Fruit fly (Drosophila melanogaster): Measurements from ENCODE around the gene Ire1.

The Ire1 gene

DNA sequence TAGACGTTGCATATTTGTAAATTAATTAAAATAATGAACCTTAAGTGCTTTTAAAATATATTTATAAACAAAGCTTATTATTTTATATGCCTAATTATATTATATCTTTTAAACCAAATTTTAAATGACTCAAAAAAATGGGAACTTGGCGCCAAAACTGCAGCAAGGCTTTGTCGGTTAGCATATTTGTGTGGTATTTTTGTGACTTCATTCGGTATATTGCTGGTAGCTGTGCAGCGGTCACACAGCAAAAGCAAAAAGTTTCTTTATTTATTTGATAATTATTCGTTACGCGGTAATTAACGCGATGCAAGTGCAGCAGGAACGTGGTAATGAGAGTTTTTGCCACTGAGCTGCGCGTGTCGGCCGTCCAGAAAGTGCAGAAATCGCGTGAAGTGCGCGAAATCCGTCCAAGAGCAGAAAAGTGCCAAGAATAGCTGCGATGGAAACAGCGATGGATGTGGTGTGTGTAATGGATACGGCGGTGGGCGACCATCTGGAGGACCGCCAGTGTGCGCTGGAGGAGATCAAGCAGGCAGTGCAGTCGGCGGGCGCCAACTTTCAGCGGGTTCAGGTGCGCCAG, 18.5 kb upstream of the Ire1 start, which contains the start of gene Ask1:
Ask1 (plus strand) TSS at position 250 of the 583 bp plus-strand sequence.
- TF ChIP-seq CG12768 (GFP tag; optimal IDR thresholded peaks at IDR 0.05) (no peak), bab1 (GFP tag; optimal IDR thresholded peaks at IDR 0.05) (peak; percentile 39)

DNA sequence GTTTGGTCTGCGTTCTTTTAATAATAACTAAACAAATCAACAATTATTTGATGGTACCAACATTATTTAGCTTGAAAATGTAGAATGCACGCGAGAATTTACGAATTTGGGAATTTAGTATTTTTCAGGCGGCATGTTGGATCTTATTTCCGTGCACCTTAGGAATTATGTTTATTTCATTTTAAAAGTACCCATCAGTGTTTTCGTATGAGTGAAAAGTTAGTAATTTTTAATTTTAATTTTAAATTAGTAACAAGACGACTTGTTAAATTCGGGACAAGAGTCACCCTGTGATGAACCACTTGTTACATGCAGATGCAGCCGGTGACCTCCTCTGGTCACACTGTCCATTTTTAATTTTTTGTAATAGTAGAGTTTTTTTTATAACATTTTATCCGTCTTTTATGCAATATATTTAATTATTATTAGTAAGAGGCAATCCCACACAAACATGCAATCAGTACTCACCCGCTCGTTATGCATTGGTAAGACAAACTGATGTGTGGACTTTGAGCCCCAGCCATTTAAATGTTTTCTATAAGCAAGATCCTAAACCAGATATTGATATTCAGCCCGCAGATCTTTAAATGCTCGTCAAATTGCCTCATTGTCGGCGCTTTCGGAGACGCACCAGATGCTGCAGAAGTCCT, 16.5 kb upstream of the Ire1 start, which contains the start of the genes CG17186 and Arc42:
CG17186 (minus strand) TSS at position 88 of the 650 bp plus-strand sequence.
Arc42 (plus strand) TSS at position 311 of the 650 bp plus-strand sequence.
- TF ChIP-seq ovo (GFP tag; optimal IDR thresholded peaks at IDR 0.05) (no peak), CG7045 (GFP tag; optimal IDR thresholded peaks at IDR 0.05) (no peak), CG1620 (GFP tag; optimal IDR thresholded peaks at IDR 0.05) (peak; percentile 29), pad (GFP tag; optimal IDR thresholded peaks at IDR 0.05) (peak; percentile 6), bab1 (GFP tag; optimal IDR thresholded peaks at IDR 0.05) (peak; percentile 62), CG12768 (GFP tag; optimal IDR thresholded peaks at IDR 0.05) (peak; percentile 66), CG11617 (GFP tag; optimal IDR thresholded peaks at IDR 0.05) (peak; percentile 28), Crg-1 (GFP tag; optimal IDR thresholded peaks at IDR 0.05) (peak; percentile 20), toe (GFP tag; optimal IDR thresholded peaks at IDR 0.05) (no peak), CG14711 (tag; optimal IDR thresholded peaks at IDR 0.05) (peak; percentile 33), Mnt (GFP tag; optimal IDR thresholded peaks at IDR 0.05) (peak; percentile 63), kay (GFP tag; ENCODE audit: borderline replicate concordance) (no peak)

- TF ChIP-seq toe (GFP tag; optimal IDR thresholded peaks at IDR 0.05) (no peak), cic (GFP tag; optimal IDR thresholded peaks at IDR 0.05) (peak; percentile 61), Hr96 (GFP tag; optimal IDR thresholded peaks at IDR 0.05) (peak; percentile 30), pad (GFP tag; optimal IDR thresholded peaks at IDR 0.05) (peak; percentile 42), CG5204 (GFP tag; optimal IDR thresholded peaks at IDR 0.05) (no peak), CG14711 (tag; optimal IDR thresholded peaks at IDR 0.05) (no peak), CG33017 (tag; optimal IDR thresholded peaks at IDR 0.05) (no peak), CG7045 (GFP tag; optimal IDR thresholded peaks at IDR 0.05) (no peak), CG1620 (GFP tag; optimal IDR thresholded peaks at IDR 0.05) (no peak), Clk (GFP tag; optimal IDR thresholded peaks at IDR 0.05) (no peak), CG12768 (GFP tag; optimal IDR thresholded peaks at IDR 0.05) (peak; percentile 56), Mnt (GFP tag; optimal IDR thresholded peaks at IDR 0.05) (no peak), Crg-1 (GFP tag; optimal IDR thresholded peaks at IDR 0.05) (no peak), kay (GFP tag; ENCODE audit: borderline replicate concordance) (no peak), bab1 (GFP tag; optimal IDR thresholded peaks at IDR 0.05) (no peak), ovo (GFP tag; optimal IDR thresholded peaks at IDR 0.05) (no peak), CG11617 (GFP tag; optimal IDR thresholded peaks at IDR 0.05) (no peak)
Measured at dm6 chr3R:19875118-19875887, 14.2 kb upstream of the Ire1 start, which contains the start of gene Mrp5. TSS of gene Mrp5 (minus strand) at chr3R:19875678.

- TF ChIP-seq Mnt (GFP tag; optimal IDR thresholded peaks at IDR 0.05) (peak; percentile 2), cic (GFP tag; optimal IDR thresholded peaks at IDR 0.05) (peak; percentile 90), pad (GFP tag; optimal IDR thresholded peaks at IDR 0.05) (no peak), Crg-1 (GFP tag; optimal IDR thresholded peaks at IDR 0.05) (peak; percentile 8)
Measured at dm6 chr3R:19873102-19873737, 12.1 kb upstream of the Ire1 start.

dm6 chr3R:19863979-19864775, 3.1 kb upstream of the Ire1 start, which contains the start of the genes CG4572 and CG4686:
TSS of gene CG4572 (minus strand) at chr3R:19864393.
TSS of gene CG4686 (plus strand) at chr3R:19864496.
- peak; percentile 72 for TF ChIP-seq CG33017 (tag; optimal IDR thresholded peaks at IDR 0.05)
- peak; percentile 75 for TF ChIP-seq cic (GFP tag; optimal IDR thresholded peaks at IDR 0.05)
- TF ChIP-seq CG11617 (GFP tag; optimal IDR thresholded peaks at IDR 0.05) = peak; percentile 87
- peak; percentile 97 for TF ChIP-seq CG14711 (tag; optimal IDR thresholded peaks at IDR 0.05)
- TF ChIP-seq ovo (GFP tag; optimal IDR thresholded peaks at IDR 0.05) = peak; percentile 64
- peak; percentile 90 for TF ChIP-seq CG5204 (GFP tag; optimal IDR thresholded peaks at IDR 0.05)
- TF ChIP-seq Mnt (GFP tag; optimal IDR thresholded peaks at IDR 0.05) = peak; percentile 55
- peak; percentile 73 for TF ChIP-seq CG1620 (GFP tag; optimal IDR thresholded peaks at IDR 0.05)
- peak; percentile 88 for TF ChIP-seq CG7045 (GFP tag; optimal IDR thresholded peaks at IDR 0.05)
- TF ChIP-seq Clk (GFP tag; optimal IDR thresholded peaks at IDR 0.05) = peak; percentile 65
- peak; percentile 78 for TF ChIP-seq CG12768 (GFP tag; optimal IDR thresholded peaks at IDR 0.05)
- TF ChIP-seq bab1 (GFP tag; optimal IDR thresholded peaks at IDR 0.05) = peak; percentile 82
- TF ChIP-seq Hr96 (GFP tag; optimal IDR thresholded peaks at IDR 0.05) = peak; percentile 91
- peak; percentile 69 for TF ChIP-seq pad (GFP tag; optimal IDR thresholded peaks at IDR 0.05)
- TF ChIP-seq toe (GFP tag; optimal IDR thresholded peaks at IDR 0.05) = peak; percentile 77
- TF ChIP-seq kay (GFP tag; ENCODE audit: borderline replicate concordance) = no peak
- peak; percentile 99 for TF ChIP-seq tj (GFP tag; optimal IDR thresholded peaks at IDR 0.05)
- TF ChIP-seq CG7101 (tag; optimal IDR thresholded peaks at IDR 0.05) = peak; percentile 77
- peak; percentile 82 for TF ChIP-seq Crg-1 (GFP tag; optimal IDR thresholded peaks at IDR 0.05)
- TF ChIP-seq cnc (optimal IDR thresholded peaks at IDR 0.05) = peak; percentile 84 to 96

Data from whole organism, adult.